Worm (Caenorhabditis elegans): Measurements from ENCODE around the gene tbg-1.
A peak's percentile ranks its signal among the peaks of the same experiment; 100 is the strongest.

ce11 chrIII:9638159-9638754, 9.3 kb upstream of the tbg-1 start:
- TF ChIP-seq lin-39 (tag; optimal IDR thresholded peaks at IDR 0.05) (no peak), nhr-28 (tag; optimal IDR thresholded peaks at IDR 0.05) (peak; percentile 92), zfp-2 (tag; optimal IDR thresholded peaks at IDR 0.05) (no peak), set-16 (GFP tag; IDR thresholded peaks at IDR 0.05) (no peak), pha-4 (GFP tag; IDR thresholded peaks at IDR 0.05) (no peak), pha-4 (tag; optimal IDR thresholded peaks at IDR 0.05) (no peak), mdl-1 (tag; optimal IDR thresholded peaks at IDR 0.05) (no peak), lin-1 (GFP tag; IDR thresholded peaks at IDR 0.05) (no peak), egl-27 (tag; optimal IDR thresholded peaks at IDR 0.05) (no peak), Y75B8A.6 (GFP tag; IDR thresholded peaks at IDR 0.05) (no peak)
